Worm (Caenorhabditis elegans) whole organism, early embryonic: ENCODE measurements around the gene C49A9.6.
"Not testable (repeated sequence)": the region's sequence is repeated elsewhere in the genome, so short reads cannot be mapped to it uniquely, and the experiment has no call there.

Experiments used
- F13C5.2 ChIP-seq: sonication (generic microtip); optimal IDR thresholded peaks from 2 replicates; lab custom pipeline; 2017; ENCODE audit warnings: mild to moderate bottlenecking, missing genetic modification characterization, inconsistent platforms, missing compliant biosample characterization
- ama-1 ChIP-seq: fragments of 150-350 bp; optimal IDR thresholded peaks from 2 replicates; lab custom pipeline; 2014
- tbx-37 ChIP-seq: fragments of 200-800 bp; sonication (Bioruptor generic); conservative IDR thresholded peaks from 2 replicates; pipeline ENCODE4 v1.3.6; 2022; ENCODE audit warnings: missing genetic modification reagents, missing genetic modification characterization, missing compliant biosample characterization
- tra-4 ChIP-seq: sonication (generic microtip); optimal IDR thresholded peaks from 2 replicates; lab custom pipeline; 2017; ENCODE audit warnings: missing genetic modification characterization, missing compliant biosample characterization

DNA sequence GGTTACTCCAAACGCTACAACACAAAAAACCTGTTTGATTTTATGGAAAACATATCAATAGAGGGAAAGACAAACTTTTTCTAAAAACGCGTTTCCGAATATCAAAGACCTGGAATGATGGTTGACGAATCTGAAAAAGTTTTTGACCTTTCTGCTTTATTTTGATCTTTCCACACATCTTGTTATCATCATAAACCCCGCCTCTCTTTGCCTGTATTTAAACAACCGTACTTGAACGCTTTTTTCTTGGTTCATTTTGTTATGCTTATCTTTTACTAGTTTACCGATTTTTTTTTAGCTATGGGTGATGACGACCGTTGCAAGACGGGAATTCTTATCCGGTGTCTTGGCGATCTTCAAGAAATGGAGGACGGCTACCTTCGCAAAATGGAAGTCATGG is 42.3 kb downstream of the C49A9.6 start, which contains the start of gene T13A10.2:
- TF ChIP-seq F13C5.2; tra-4; ama-1 (lab: Kevin White, UChicago); tbx-37: not testable (repeated sequence)
